Worm (Caenorhabditis elegans): Measurements from ENCODE around the gene F11E6.9.

DNA sequence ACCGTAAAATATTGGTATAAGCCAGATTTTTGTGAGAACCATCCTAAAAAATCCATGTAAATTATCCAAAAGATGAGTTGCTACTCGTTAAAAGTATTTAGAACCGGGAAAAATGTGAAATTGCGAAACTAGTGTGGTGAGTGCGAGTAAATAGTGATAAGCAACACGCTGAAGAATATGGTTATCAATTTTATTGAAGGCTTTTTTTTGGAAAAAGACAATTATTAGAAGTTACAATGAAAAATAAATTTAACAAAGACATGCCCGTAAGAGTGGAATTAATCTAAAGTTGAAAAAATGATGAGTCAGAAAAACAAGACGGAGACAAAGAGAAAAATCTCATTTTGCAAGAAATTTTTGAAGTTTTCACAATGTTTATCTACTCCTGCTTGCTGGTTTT is 9.3 kb downstream of the F11E6.9 start, which contains the start of gene F11E6.6:
- TF ChIP-seq pha-4 (tag; optimal IDR thresholded peaks at IDR 0.05) (peak; percentile 27), aly-2 (tag; optimal IDR thresholded peaks at IDR 0.05) (no peak), unc-62 (GFP tag; optimal IDR thresholded peaks at IDR 0.05) (no peak), egl-27 (tag; optimal IDR thresholded peaks at IDR 0.05) (no peak), skn-1 (tag; optimal IDR thresholded peaks at IDR 0.05) (no peak), ceh-28 (tag; optimal IDR thresholded peaks at IDR 0.05) (no peak), zag-1 (tag; optimal IDR thresholded peaks at IDR 0.05) (no peak)

Measured in whole organism, L3 larva.